Worm (Caenorhabditis elegans) whole organism, young adult: Measurements from ENCODE around the gene C41H7.2.

ENCODE experiments used
- B0019.2 ChIP-seq: fragments of 200-800 bp; sonication (Bioruptor generic); conservative IDR thresholded peaks from 2 replicates; pipeline ENCODE4 v1.3.6; 2022; ENCODE audit warnings: missing genetic modification reagents, missing genetic modification characterization, missing compliant biosample characterization
- B0261.1 ChIP-seq: sonication (generic microtip); optimal IDR thresholded peaks from 2 replicates; lab custom pipeline; 2016; ENCODE audit warnings: mild to moderate bottlenecking, missing genetic modification characterization, moderate library complexity, missing compliant biosample characterization
- C06A6.2 ChIP-seq: fragments of 200-800 bp; sonication (Bioruptor generic); conservative IDR thresholded peaks from 2 replicates; pipeline ENCODE4 v1.3.6; 2022; ENCODE audit warnings: missing genetic modification characterization, missing compliant biosample characterization
- F10E7.11 ChIP-seq: sonication (generic microtip); optimal IDR thresholded peaks from 2 replicates; lab custom pipeline; 2017; ENCODE audit warnings: mild to moderate bottlenecking, missing genetic modification characterization, moderate library complexity, missing compliant biosample characterization
- F37B4.10 ChIP-seq: fragments of 200-800 bp; sonication (Bioruptor generic); IDR thresholded peaks from 2 replicates; pipeline ENCODE4 v1.3.6; 2022; ENCODE audit warnings: missing genetic modification characterization, missing compliant biosample characterization
- F39B2.1 ChIP-seq: fragments of 200-800 bp; sonication (Bioruptor generic); IDR thresholded peaks from 2 replicates; pipeline ENCODE4 v1.3.6; 2022; ENCODE audit warnings: missing genetic modification reagents, missing genetic modification characterization, missing compliant biosample characterization
- F57A8.1 ChIP-seq: fragments of 200-800 bp; sonication (Bioruptor generic); optimal IDR thresholded peaks from 2 replicates; lab custom pipeline; 2018; ENCODE audit warnings: mild to moderate bottlenecking, missing genetic modification characterization, moderate library complexity, missing compliant biosample characterization
- K11D2.4 ChIP-seq: fragments of 200-800 bp; sonication (Bioruptor generic); IDR thresholded peaks from 2 replicates; pipeline ENCODE4 v1.3.6; 2022; ENCODE audit warnings: missing genetic modification reagents, missing genetic modification characterization, missing compliant biosample characterization
- Y53F4B.3 ChIP-seq: fragments of 200-800 bp; sonication (Bioruptor generic); IDR thresholded peaks from 2 replicates; pipeline ENCODE4 v1.3.6; 2022; ENCODE audit warnings: missing genetic modification reagents, missing genetic modification characterization, missing compliant biosample characterization
- Y53G8AR.9 ChIP-seq: fragments of 200-800 bp; sonication (Bioruptor generic); conservative IDR thresholded peaks from 2 replicates; pipeline ENCODE4 v1.3.6; 2022; ENCODE audit warnings: missing genetic modification reagents, missing genetic modification characterization, missing compliant biosample characterization
- Y56A3A.18 ChIP-seq: fragments of 200-800 bp; sonication (Bioruptor generic); IDR thresholded peaks from 2 replicates; pipeline ENCODE4 v1.3.6; 2022; ENCODE audit warnings: missing genetic modification reagents, missing genetic modification characterization, missing compliant biosample characterization
- ZK185.1 ChIP-seq: sonication (generic microtip); optimal IDR thresholded peaks from 2 replicates; lab custom pipeline; 2016; ENCODE audit warnings: mild to moderate bottlenecking, missing genetic modification characterization, missing compliant biosample characterization; ENCODE audit not compliant: poor library complexity, severe bottlenecking
- cebp-1 ChIP-seq, 2 experiments: fragments of 200-800 bp in 1 of 2; sonication (Bioruptor generic) in 1 of 2; sonication (generic microtip) in 1 of 2; IDR thresholded peaks in 1 of 2; optimal IDR thresholded peaks in 1 of 2; 2 replicates each; pipeline versions ENCODE4 v1.3.6 to Lab custom; 2017 to 2022; ENCODE audit warnings: missing compliant biosample characterization in 2 of 2, missing genetic modification characterization in 2 of 2, mild to moderate bottlenecking in 1 of 2, missing genetic modification reagents in 1 of 2, moderate library complexity in 1 of 2
- cebp-2 ChIP-seq: fragments of 200-800 bp; sonication (Bioruptor generic); IDR thresholded peaks from 2 replicates; pipeline ENCODE4 v1.3.6; 2022; ENCODE audit warnings: missing genetic modification characterization, missing compliant biosample characterization
- ceh-100 ChIP-seq: fragments of 200-800 bp; sonication (Bioruptor generic); IDR thresholded peaks from 2 replicates; pipeline ENCODE4 v1.3.6; 2022; ENCODE audit warnings: missing genetic modification reagents, missing genetic modification characterization, missing compliant biosample characterization
- ceh-40 ChIP-seq: fragments of 200-800 bp; sonication (Bioruptor generic); IDR thresholded peaks from 2 replicates; pipeline ENCODE4 v1.3.6; 2022; ENCODE audit warnings: missing genetic modification characterization, missing compliant biosample characterization
- ceh-58 ChIP-seq: fragments of 200-800 bp; sonication (Bioruptor generic); IDR thresholded peaks from 2 replicates; pipeline ENCODE4 v1.3.6; 2022; ENCODE audit warnings: missing genetic modification characterization, missing compliant biosample characterization
- die-1 ChIP-seq: sonication (generic microtip); optimal IDR thresholded peaks from 2 replicates; lab custom pipeline; 2016; ENCODE audit warnings: missing genotype, mild to moderate bottlenecking, missing genetic modification characterization, missing compliant biosample characterization
- dpff-1 ChIP-seq: sonication (generic microtip); optimal IDR thresholded peaks from 2 replicates; lab custom pipeline; 2017; ENCODE audit warnings: mild to moderate bottlenecking, missing genetic modification characterization, missing compliant biosample characterization
- efl-1 ChIP-seq: fragments of 150-350 bp; optimal IDR thresholded peaks from 2 replicates; lab custom pipeline; 2014; ENCODE audit warnings: missing biosample characterization, missing genetic modification reagents, missing genetic modification characterization
- egrh-3 ChIP-seq: fragments of 200-800 bp; sonication (Bioruptor generic); IDR thresholded peaks from 2 replicates; pipeline ENCODE4 v1.3.6; 2022; ENCODE audit warnings: missing genetic modification reagents, missing genetic modification characterization, missing compliant biosample characterization
- ets-4 ChIP-seq: fragments of 200-800 bp; sonication (Bioruptor generic); optimal IDR thresholded peaks from 2 replicates; lab custom pipeline; 2018; ENCODE audit warnings: mild to moderate bottlenecking, missing genetic modification characterization, missing compliant biosample characterization
- let-526 ChIP-seq: fragments of 200-800 bp; sonication (Bioruptor generic); IDR thresholded peaks from 2 replicates; pipeline ENCODE4 v1.3.6; 2022; ENCODE audit warnings: missing genetic modification reagents, missing genetic modification characterization, missing compliant biosample characterization
- let-607 ChIP-seq, 2 experiments: fragments of 200-800 bp in 1 of 2; sonication (Bioruptor generic) in 1 of 2; sonication (generic microtip) in 1 of 2; optimal IDR thresholded peaks; 2 replicates each; lab custom pipeline; 2016 to 2018; ENCODE audit warnings: mild to moderate bottlenecking in 2 of 2, missing compliant biosample characterization in 2 of 2, missing genetic modification characterization in 2 of 2, moderate library complexity in 2 of 2, missing genotype in 1 of 2
- lin-26 ChIP-seq: fragments of 200-800 bp; sonication (Bioruptor generic); IDR thresholded peaks from 2 replicates; pipeline ENCODE4 v1.3.6; 2022; ENCODE audit warnings: missing genetic modification reagents, missing genetic modification characterization, missing compliant biosample characterization
- madf-6 ChIP-seq: fragments of 200-800 bp; sonication (Bioruptor generic); IDR thresholded peaks from 2 replicates; pipeline ENCODE4 v1.3.6; 2022; ENCODE audit warnings: missing genetic modification reagents, missing genetic modification characterization, missing compliant biosample characterization
- mcd-1 ChIP-seq: fragments of 200-800 bp; sonication (Bioruptor generic); IDR thresholded peaks from 2 replicates; pipeline ENCODE4 v1.3.6; 2022; ENCODE audit warnings: missing genetic modification reagents, missing genetic modification characterization, missing compliant biosample characterization
- mel-28 ChIP-seq: sonication (generic microtip); optimal IDR thresholded peaks from 2 replicates; lab custom pipeline; 2016; ENCODE audit warnings: borderline replicate concordance, mild to moderate bottlenecking, missing genetic modification characterization, missing compliant biosample characterization
- mes-4 ChIP-seq: sonication (generic microtip); optimal IDR thresholded peaks from 2 replicates; lab custom pipeline; 2016; ENCODE audit warnings: missing genotype, missing genetic modification characterization, missing compliant biosample characterization
- nfyb-1 ChIP-seq: fragments of 200-800 bp; sonication (Bioruptor generic); IDR thresholded peaks from 2 replicates; pipeline ENCODE4 v1.3.6; 2022; ENCODE audit warnings: missing genetic modification reagents, missing genetic modification characterization, missing compliant biosample characterization
- nhr-179 ChIP-seq: sonication (generic microtip); optimal IDR thresholded peaks from 2 replicates; lab custom pipeline; 2016; ENCODE audit warnings: mild to moderate bottlenecking, missing genetic modification characterization, missing compliant biosample characterization
- nhr-90 ChIP-seq: sonication (generic microtip); optimal IDR thresholded peaks from 2 replicates; lab custom pipeline; 2016; ENCODE audit warnings: missing genotype, mild to moderate bottlenecking, missing genetic modification characterization, missing compliant biosample characterization
- pha-4 ChIP-seq: fragments of 150-350 bp; sonication (generic microtip); optimal IDR thresholded peaks from 2 replicates; lab custom pipeline; 2014; ENCODE audit warnings: missing biosample characterization, missing genetic modification reagents, missing genetic modification characterization
- sea-2 ChIP-seq: fragments of 200-800 bp; sonication (Bioruptor generic); IDR thresholded peaks from 2 replicates; pipeline ENCODE4 v1.3.6; 2022; ENCODE audit warnings: missing genetic modification characterization, missing compliant biosample characterization
- snpc-1.3 ChIP-seq: sonication (generic microtip); optimal IDR thresholded peaks from 2 replicates; lab custom pipeline; 2017; ENCODE audit warnings: missing genetic modification characterization, mild to moderate bottlenecking, missing compliant biosample characterization, antibody characterized with exemption, moderate library complexity, missing genotype, missing genetic modification reagents; ENCODE audit not compliant: insufficient read depth
- snpc-4 ChIP-seq, 5 experiments: fragments of 150-350 bp in 1 of 5; sonication (generic microtip) in 4 of 5; optimal IDR thresholded peaks; 2 replicates each; lab custom pipeline; 2014 to 2018; ENCODE audit warnings: missing genetic modification characterization in 5 of 5, missing biosample characterization in 3 of 5, antibody characterized with exemption in 2 of 5, mild to moderate bottlenecking in 2 of 5, missing compliant biosample characterization in 2 of 5, missing genotype in 2 of 5, moderate library complexity in 2 of 5, missing genetic modification reagents in 1 of 5
- somi-1 ChIP-seq: fragments of 200-800 bp; sonication (Bioruptor generic); optimal IDR thresholded peaks from 2 replicates; lab custom pipeline; 2018; ENCODE audit warnings: mild to moderate bottlenecking, missing genetic modification characterization, missing compliant biosample characterization
- sptf-2 ChIP-seq: fragments of 200-800 bp; sonication (Bioruptor generic); optimal IDR thresholded peaks from 2 replicates; lab custom pipeline; 2018; ENCODE audit warnings: mild to moderate bottlenecking, missing genetic modification characterization, missing compliant biosample characterization
- tbp1 ChIP-seq: fragments of 200-800 bp; sonication (Bioruptor generic); optimal IDR thresholded peaks from 2 replicates; lab custom pipeline; 2018; ENCODE audit warnings: mild to moderate bottlenecking, missing genetic modification characterization, missing compliant biosample characterization
- unc-130 ChIP-seq: sonication (generic microtip); optimal IDR thresholded peaks from 2 replicates; lab custom pipeline; 2016; ENCODE audit warnings: missing genetic modification reagents, missing genetic modification characterization, missing compliant biosample characterization
- unc-62 ChIP-seq: fragments of 150-350 bp; optimal IDR thresholded peaks from 2 replicates; lab custom pipeline; 2014; ENCODE audit warnings: missing biosample characterization, missing genetic modification reagents, missing genetic modification characterization
- xnd-1 ChIP-seq: sonication (generic microtip); optimal IDR thresholded peaks from 2 replicates; lab custom pipeline; 2016; ENCODE audit warnings: missing genotype, missing genetic modification reagents, missing genetic modification characterization, missing compliant biosample characterization
- zim-3 ChIP-seq: sonication (generic microtip); optimal IDR thresholded peaks from 2 replicates; lab custom pipeline; 2017; ENCODE audit warnings: mild to moderate bottlenecking, missing genetic modification characterization, moderate library complexity, missing compliant biosample characterization
- ztf-25 ChIP-seq: fragments of 200-800 bp; sonication (Bioruptor generic); IDR thresholded peaks from 2 replicates; pipeline ENCODE4 v1.3.6; 2022; ENCODE audit warnings: missing genetic modification reagents, missing genetic modification characterization, missing compliant biosample characterization
- ztf-26 ChIP-seq: sonication (generic microtip); optimal IDR thresholded peaks from 2 replicates; lab custom pipeline; 2017; ENCODE audit warnings: missing genetic modification characterization, missing compliant biosample characterization
- ztf-28 ChIP-seq: fragments of 200-800 bp; sonication (Bioruptor generic); IDR thresholded peaks from 2 replicates; pipeline ENCODE4 v1.3.6; 2022; ENCODE audit warnings: missing genetic modification reagents, missing genetic modification characterization, missing compliant biosample characterization
- ztf-6 ChIP-seq: fragments of 200-800 bp; sonication (Bioruptor generic); IDR thresholded peaks from 2 replicates; pipeline ENCODE4 v1.3.6; 2022; ENCODE audit warnings: missing genetic modification reagents, missing genetic modification characterization, missing compliant biosample characterization

Gene C41H7.2

ce11 chrII:2985935-2986498, 28.6 kb upstream of the C41H7.2 start:
- no peak for TF ChIP-seq xnd-1 (tag; lab: Kevin White, UChicago)
- TF ChIP-seq die-1 (tag; lab: Kevin White, UChicago) = no peak
- TF ChIP-seq C06A6.2 (GFP tag; lab: Robert Waterston, UW) = no peak
- no peak for TF ChIP-seq F39B2.1 (GFP tag; lab: Robert Waterston, UW)
- TF ChIP-seq unc-130 (GFP tag; lab: Kevin White, UChicago) = no peak
- TF ChIP-seq mel-28 = no peak
- TF ChIP-seq ZK185.1 (tag; lab: Kevin White, UChicago) = no peak
- TF ChIP-seq pha-4 = no peak
- 0 out of 2 replicates have a peak, but pooled peaks have one; percentile 5 for TF ChIP-seq ztf-28 (GFP tag; lab: Robert Waterston, UW)
- no peak for TF ChIP-seq cebp-2 (GFP tag; lab: Robert Waterston, UW)
- TF ChIP-seq egrh-3 (GFP tag; lab: Robert Waterston, UW) = peak; percentile 61; the same call in 1 of the 2 replicates
- TF ChIP-seq mcd-1 (GFP tag; lab: Robert Waterston, UW) = peak; percentile 8; the same call in 1 of the 2 replicates
- no peak for TF ChIP-seq F57A8.1
- TF ChIP-seq B0019.2 = no peak
- TF ChIP-seq B0261.1 (tag; lab: Kevin White, UChicago) = no peak
- no peak for TF ChIP-seq let-607 (tag; optimal IDR thresholded peaks at IDR 0.05; lab: Kevin White, UChicago)
- no peak for TF ChIP-seq ets-4
- no peak for TF ChIP-seq unc-62 (GFP tag; lab: Kevin White, UChicago)
- TF ChIP-seq ceh-100 (GFP tag; lab: Robert Waterston, UW) = no peak
- TF ChIP-seq nhr-179 (tag; lab: Kevin White, UChicago) = no peak
- TF ChIP-seq nfyb-1 (GFP tag; lab: Robert Waterston, UW) = 0 out of 2 replicates have a peak, but pooled peaks have one; percentile 45
- no peak for TF ChIP-seq ceh-58
- no peak for TF ChIP-seq dpff-1 (tag; lab: Kevin White, UChicago)
- TF ChIP-seq Y53F4B.3 (GFP tag; lab: Robert Waterston, UW) = no peak
- TF ChIP-seq madf-6 (GFP tag; lab: Robert Waterston, UW) = no peak
- TF ChIP-seq mes-4 (tag; lab: Kevin White, UChicago) = no peak
- peak; percentile 12 for TF ChIP-seq sptf-2
- peak; percentile 28 for TF ChIP-seq zim-3 (tag; lab: Kevin White, UChicago)
- TF ChIP-seq cebp-1 (GFP tag; IDR thresholded peaks at IDR 0.05; lab: Robert Waterston, UW) = 0 out of 2 replicates have a peak, but pooled peaks have one; percentile 27
- peak; percentile 36 for TF ChIP-seq cebp-1 (tag; optimal IDR thresholded peaks at IDR 0.05; lab: Kevin White, UChicago)
- TF ChIP-seq tbp1 = no peak
- no peak for TF ChIP-seq lin-26
- 0 out of 2 replicates have a peak, but pooled peaks have one; percentile 75 for TF ChIP-seq F37B4.10 (GFP tag; lab: Robert Waterston, UW)
- no peak for TF ChIP-seq efl-1 (GFP tag; lab: Kevin White, UChicago)
- TF ChIP-seq snpc-4 (GFP tag; optimal IDR thresholded peaks at IDR 0.05; lab: Kevin White, UChicago) = no peak
- peak; percentile 62 to 86 (median 80) for TF ChIP-seq snpc-4 (tag; optimal IDR thresholded peaks at IDR 0.05; lab: Kevin White, UChicago)
- no peak for TF ChIP-seq Y53G8AR.9 (GFP tag; lab: Robert Waterston, UW)
- no peak for TF ChIP-seq sea-2 (GFP tag; lab: Robert Waterston, UW)
- no peak for TF ChIP-seq ztf-6 (GFP tag; lab: Robert Waterston, UW)
- no peak for TF ChIP-seq somi-1 (GFP tag; lab: Kevin White, UChicago)
- no peak for TF ChIP-seq snpc-1.3
- TF ChIP-seq ztf-25 (GFP tag; lab: Robert Waterston, UW) = no peak
- TF ChIP-seq ceh-40 (GFP tag; lab: Robert Waterston, UW) = no peak
- no peak for TF ChIP-seq Y56A3A.18 (GFP tag; lab: Robert Waterston, UW)
- TF ChIP-seq ztf-26 (tag; lab: Kevin White, UChicago) = no peak
- no peak for TF ChIP-seq nhr-90 (tag; lab: Kevin White, UChicago)
- no peak for TF ChIP-seq K11D2.4 (GFP tag; lab: Robert Waterston, UW)
- no peak for TF ChIP-seq F10E7.11 (tag; lab: Kevin White, UChicago)
- no peak for TF ChIP-seq let-526 (GFP tag; lab: Robert Waterston, UW)
